Fruit fly (Drosophila melanogaster) whole organism, embryonic: ENCODE measurements around the gene S-Lap4.

ENCODE experiments used
- CG10147 ChIP-seq: fragments of 200-800 bp; sonication (Bioruptor generic); optimal IDR thresholded peaks from 2 replicates; lab custom pipeline; 2019; ENCODE audit warnings: missing biosample characterization, mild to moderate bottlenecking, missing genetic modification characterization, moderate library complexity
- CG10565 ChIP-seq: fragments of 200-800 bp; sonication (Bioruptor generic); optimal IDR thresholded peaks from 3 replicates; lab custom pipeline; 2016; ENCODE audit warnings: missing biosample characterization, mild to moderate bottlenecking, missing genetic modification characterization
- CG12071 ChIP-seq: fragments of 200-800 bp; sonication (Bioruptor generic); optimal IDR thresholded peaks from 3 replicates; lab custom pipeline; 2018; ENCODE audit warnings: missing biosample characterization, mild to moderate bottlenecking, missing genetic modification characterization
- CG12942 ChIP-seq: fragments of 200-800 bp; sonication (Bioruptor generic); optimal IDR thresholded peaks from 3 replicates; lab custom pipeline; 2016; ENCODE audit warnings: missing biosample characterization, missing genetic modification characterization
- CG13624 ChIP-seq: fragments of 200-800 bp; sonication (Bioruptor generic); optimal IDR thresholded peaks from 2 replicates; lab custom pipeline; 2016; ENCODE audit warnings: missing biosample characterization, missing genetic modification characterization
- CG14014 ChIP-seq: fragments of 200-800 bp; sonication (Bioruptor generic); IDR thresholded peaks from 2 replicates; pipeline ENCODE4 v1.3.6; 2022; ENCODE audit warnings: missing biosample characterization, missing genetic modification characterization
- CG1529 ChIP-seq: fragments of 200-800 bp; sonication (Bioruptor generic); optimal IDR thresholded peaks from 3 replicates; lab custom pipeline; 2018; ENCODE audit warnings: missing biosample characterization, missing genetic modification characterization
- CG17186 ChIP-seq: fragments of 200-800 bp; sonication (Bioruptor generic); optimal IDR thresholded peaks from 3 replicates; lab custom pipeline; 2017; ENCODE audit warnings: missing biosample characterization, missing genetic modification reagents, missing genetic modification characterization
- CG17829 ChIP-seq: fragments of 200-800 bp; optimal IDR thresholded peaks from 2 replicates; lab custom pipeline; 2019; ENCODE audit warnings: missing biosample characterization, mild to moderate bottlenecking, missing genetic modification characterization, moderate library complexity
- CG17912 ChIP-seq: fragments of 200-800 bp; sonication (Bioruptor generic); optimal IDR thresholded peaks from 2 replicates; lab custom pipeline; 2018; ENCODE audit warnings: missing biosample characterization, mild to moderate bottlenecking, missing genetic modification characterization
- CG2129 ChIP-seq: fragments of 200-800 bp; sonication (Bioruptor generic); IDR thresholded peaks from 2 replicates; pipeline ENCODE4 v1.3.6; 2022; ENCODE audit warnings: missing biosample characterization, missing genetic modification characterization; ENCODE audit not compliant: partially characterized antibody
- CG3065 ChIP-seq: fragments of 200-800 bp; sonication (Bioruptor generic); optimal IDR thresholded peaks from 2 replicates; lab custom pipeline; 2016; ENCODE audit warnings: missing biosample characterization, missing genetic modification characterization
- CG31441 ChIP-seq: fragments of 200-800 bp; sonication (Bioruptor generic); IDR thresholded peaks from 2 replicates; pipeline ENCODE4 v1.3.6; 2022; ENCODE audit warnings: missing biosample characterization, missing genetic modification characterization
- CG33213 ChIP-seq: fragments of 200-800 bp; sonication (Bioruptor generic); optimal IDR thresholded peaks from 3 replicates; lab custom pipeline; 2016; ENCODE audit warnings: missing biosample characterization, missing genetic modification characterization
- CG3847 ChIP-seq: fragments of 200-800 bp; sonication (Bioruptor generic); IDR thresholded peaks from 2 replicates; pipeline ENCODE4 v1.3.6; 2022; ENCODE audit warnings: missing biosample characterization, missing genetic modification characterization
- CG3995 ChIP-seq: fragments of 200-800 bp; sonication (Bioruptor generic); optimal IDR thresholded peaks from 3 replicates; lab custom pipeline; 2016; ENCODE audit warnings: missing biosample characterization, missing genetic modification characterization
- CG6272 ChIP-seq: fragments of 200-800 bp; sonication (Bioruptor generic); IDR thresholded peaks from 2 replicates; pipeline ENCODE4 v1.3.6; 2022; ENCODE audit warnings: missing biosample characterization, missing genetic modification characterization
- CG6654 ChIP-seq: fragments of 200-800 bp; sonication (Bioruptor generic); optimal IDR thresholded peaks from 2 replicates; lab custom pipeline; 2017; ENCODE audit warnings: missing biosample characterization, mild to moderate bottlenecking, missing genetic modification characterization
- CG8944 ChIP-seq: fragments of 200-800 bp; sonication (Bioruptor generic); optimal IDR thresholded peaks from 3 replicates; lab custom pipeline; 2016; ENCODE audit warnings: missing biosample characterization, missing genetic modification characterization
- CG9876 ChIP-seq: fragments of 200-800 bp; sonication (Bioruptor generic); optimal IDR thresholded peaks from 2 replicates; lab custom pipeline; 2016; ENCODE audit warnings: missing biosample characterization, missing genetic modification characterization
- Deaf1 ChIP-seq: fragments of 200-800 bp; optimal IDR thresholded peaks from 3 replicates; lab custom pipeline; 2019; ENCODE audit warnings: missing biosample characterization, mild to moderate bottlenecking, missing genetic modification characterization, moderate library complexity
- Ets65A ChIP-seq: fragments of 200-800 bp; sonication (Bioruptor generic); peaks from one replicate; lab custom pipeline; 2016; ENCODE audit warnings: missing biosample characterization, missing genetic modification characterization
- Hand ChIP-seq: fragments of 200-800 bp; sonication (Bioruptor generic); optimal IDR thresholded peaks from 2 replicates; lab custom pipeline; 2017; ENCODE audit warnings: mild to moderate bottlenecking, missing biosample characterization, missing genetic modification reagents, missing genetic modification characterization
- Jarid2 ChIP-seq: fragments of 200-800 bp; sonication (Bioruptor generic); optimal IDR thresholded peaks from 3 replicates; lab custom pipeline; 2017; ENCODE audit warnings: mild to moderate bottlenecking, missing biosample characterization, missing genetic modification reagents, missing genetic modification characterization
- Ssrp ChIP-seq: fragments of 200-800 bp; sonication (Bioruptor generic); optimal IDR thresholded peaks from 2 replicates; lab custom pipeline; 2018; ENCODE audit warnings: missing biosample characterization, mild to moderate bottlenecking, missing genetic modification characterization, moderate library complexity
- Stat92E ChIP-seq, 3 experiments: fragments of >200 bp in 2 of 3; fragments of 200-800 bp in 1 of 3; sonication (Bioruptor generic) in 1 of 3; optimal IDR thresholded peaks; 2 replicates each; lab custom pipeline; 2017 to 2019; ENCODE audit warnings: missing biosample characterization in 3 of 3, missing genetic modification characterization in 3 of 3, mild to moderate bottlenecking in 1 of 3, moderate library complexity in 1 of 3
- Usf ChIP-seq: fragments of 200-800 bp; sonication (Bioruptor generic); optimal IDR thresholded peaks from 2 replicates; lab custom pipeline; 2017; ENCODE audit warnings: missing genotype, missing biosample characterization, missing genetic modification characterization
- bab2 ChIP-seq: fragments of 200-800 bp; sonication (Bioruptor generic); optimal IDR thresholded peaks from 2 replicates; lab custom pipeline; 2016; ENCODE audit warnings: missing biosample characterization, missing genetic modification characterization
- cad ChIP-seq: fragments of >200 bp; optimal IDR thresholded peaks from 2 replicates; lab custom pipeline; 2017; ENCODE audit warnings: missing biosample characterization, missing genetic modification characterization
- chinmo ChIP-seq: fragments of 200-800 bp; sonication (Bioruptor generic); IDR thresholded peaks from 4 replicates; pipeline ENCODE4 v1.3.6; 2022; ENCODE audit warnings: missing biosample characterization, missing genetic modification characterization; ENCODE audit not compliant: partially characterized antibody
- dimm ChIP-seq: fragments of 200-800 bp; sonication (Bioruptor generic); IDR thresholded peaks from 2 replicates; pipeline ENCODE4 v1.3.6; 2022; ENCODE audit warnings: missing biosample characterization, missing genetic modification characterization
- gfzf ChIP-seq: fragments of 200-800 bp; sonication (Bioruptor generic); optimal IDR thresholded peaks from 2 replicates; lab custom pipeline; 2016; ENCODE audit warnings: missing biosample characterization, mild to moderate bottlenecking, missing genetic modification characterization, moderate library complexity
- luna ChIP-seq: fragments of 200-800 bp; sonication (Bioruptor generic); optimal IDR thresholded peaks from 2 replicates; lab custom pipeline; 2016; ENCODE audit warnings: missing biosample characterization, missing genetic modification characterization
- pan ChIP-seq, 4 experiments: fragments of >200 bp in 3 of 4; fragments of 200-800 bp in 1 of 4; sonication (Bioruptor generic) in 1 of 4; optimal IDR thresholded peaks in 3 of 4; IDR thresholded peaks in 1 of 4; 2 replicates each; pipeline versions ENCODE4 v1.3.6 to Lab custom; 2017 to 2022; ENCODE audit warnings: missing biosample characterization in 2 of 4, missing genetic modification characterization in 2 of 4, mixed read lengths in 1 of 4
- ssp ChIP-seq: fragments of 200-800 bp; sonication (Bioruptor generic); IDR thresholded peaks from 2 replicates; pipeline ENCODE4 v1.3.6; 2022; ENCODE audit warnings: missing biosample characterization, missing genetic modification characterization
- stc ChIP-seq: fragments of 200-800 bp; sonication (Bioruptor generic); IDR thresholded peaks from 2 replicates; pipeline ENCODE4 v1.3.6; 2022; ENCODE audit warnings: missing biosample characterization, missing genetic modification characterization
- vnd ChIP-seq: fragments of 200-800 bp; sonication (Bioruptor generic); IDR thresholded peaks from 3 replicates; pipeline ENCODE4 v1.3.6; 2022; ENCODE audit warnings: missing biosample characterization, missing genetic modification characterization; ENCODE audit not compliant: partially characterized antibody
- z ChIP-seq: fragments of 200-800 bp; sonication (Bioruptor generic); IDR thresholded peaks from 3 replicates; pipeline ENCODE4 v1.3.6; 2022; ENCODE audit warnings: missing biosample characterization, missing genetic modification characterization

The S-Lap4 gene

DNA sequence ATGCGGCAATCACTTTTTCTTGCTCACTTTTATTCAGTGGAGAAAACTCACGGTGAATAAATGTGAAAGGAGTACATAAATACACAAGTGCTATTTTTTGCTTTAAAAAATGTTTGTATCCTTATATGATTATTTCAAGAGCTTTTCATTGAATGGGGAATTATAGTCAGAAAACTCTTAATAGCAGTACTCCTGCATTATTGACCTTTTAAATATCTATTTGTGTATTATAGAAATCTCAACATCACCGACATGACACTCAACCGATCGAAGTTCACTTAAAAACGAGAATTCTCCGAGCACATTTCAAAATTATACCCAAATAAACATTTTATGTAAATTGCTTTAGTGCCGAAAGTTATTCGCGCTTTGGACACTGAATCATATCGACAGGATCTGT, 25.8 kb upstream of the S-Lap4 start, which contains the start of gene S-Lap3:
Gene S-Lap3, plus strand, starts transcription at position 301 of the 400 bp plus-strand sequence.
- TF ChIP-seq pan (optimal IDR thresholded peaks at IDR 0.05; lab: Kevin White, UChicago) (no peak), pan (GFP tag; optimal IDR thresholded peaks at IDR 0.05 in 1 of 2, IDR thresholded peaks at IDR 0.05 in 1 of 2) (no peak), gfzf (GFP tag; lab: Kevin White, UChicago) (no peak), CG9876 (GFP tag; lab: Kevin White, UChicago) (no peak), Usf (GFP tag; lab: Kevin White, UChicago) (no peak), CG3995 (GFP tag; lab: Kevin White, UChicago) (no peak), CG3847 (no peak), luna (GFP tag; lab: Kevin White, UChicago) (no peak), z (GFP tag; lab: Robert Waterston, UW) (no peak), stc (GFP tag; lab: Robert Waterston, UW) (no peak), CG10565 (no peak), Ssrp (no peak), Stat92E (GFP tag; optimal IDR thresholded peaks at IDR 0.05; lab: Kevin White, UChicago) (no peak), CG12942 (no peak), CG8944 (GFP tag; lab: Kevin White, UChicago) (no peak), Deaf1 (tag; lab: Kevin White, UChicago) (no peak), CG17186 (GFP tag; lab: Kevin White, UChicago) (no peak), CG14014 (no peak), ssp (no peak), CG10147 (GFP tag; lab: Kevin White, UChicago) (no peak), CG3065 (GFP tag; lab: Kevin White, UChicago) (no peak)

DNA sequence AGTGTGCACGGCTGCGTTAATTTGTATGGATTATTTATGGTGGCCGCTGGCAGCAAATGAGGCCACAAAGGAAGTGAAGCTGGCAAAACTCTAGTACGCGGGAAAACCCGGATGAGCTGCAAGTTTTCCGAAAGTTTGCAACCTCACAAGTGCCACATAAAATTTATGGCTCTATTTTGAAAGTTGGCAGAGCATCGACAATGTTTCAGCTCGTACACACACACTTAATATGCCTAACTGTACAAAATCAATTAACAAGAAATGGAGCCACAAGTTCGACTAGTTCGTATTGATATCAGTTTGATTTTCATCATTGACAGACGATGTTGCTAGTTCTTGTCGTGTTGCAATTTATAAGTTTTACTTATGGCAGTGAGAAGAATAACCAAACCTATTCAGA, 12.4 kb upstream of the S-Lap4 start, which contains the start of gene CG46430:
Gene CG46430, plus strand, starts transcription at position 301 of the 400 bp plus-strand sequence.
- TF ChIP-seq Ets65A (GFP tag; lab: Kevin White, UChicago) (peak; percentile 65), vnd (GFP tag; lab: Robert Waterston, UW) (no peak)

DNA sequence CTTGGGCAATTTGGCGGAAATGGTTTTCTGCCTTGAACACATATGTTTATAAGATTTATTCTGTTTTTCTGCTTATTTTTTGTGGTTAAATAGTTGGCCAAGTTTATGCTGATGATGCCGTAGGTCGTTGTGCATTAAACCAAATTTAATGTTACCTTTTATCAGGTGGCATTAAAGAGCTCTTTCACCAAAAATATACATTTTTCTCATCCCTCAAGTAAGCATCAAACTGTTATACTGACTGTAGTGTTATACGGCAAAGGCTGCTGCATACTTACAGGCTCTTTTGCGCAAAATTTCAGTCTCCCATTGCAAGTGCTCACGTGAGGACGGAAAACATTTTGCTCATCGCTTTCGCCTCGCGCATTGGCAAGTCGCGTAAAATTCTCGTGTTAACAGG, 9.5 kb upstream of the S-Lap4 start, which contains the start of gene Rbfox1:
Gene Rbfox1, plus strand, starts transcription at position 301 of the 400 bp plus-strand sequence.
- TF ChIP-seq CG6272 (GFP tag; lab: Robert Waterston, UW) (no peak), bab2 (no peak), CG13624 (no peak), CG17912 (GFP tag; lab: Kevin White, UChicago) (no peak), stc (GFP tag; lab: Robert Waterston, UW) (no peak), CG1529 (GFP tag; lab: Kevin White, UChicago) (no peak), CG2129 (GFP tag; lab: Robert Waterston, UW) (no peak), CG6654 (GFP tag; lab: Kevin White, UChicago) (no peak), CG17829 (tag; lab: Kevin White, UChicago) (no peak), cad (GFP tag; lab: Kevin White, UChicago) (no peak), CG31441 (GFP tag; lab: Robert Waterston, UW) (no peak), CG12071 (GFP tag; lab: Kevin White, UChicago) (no peak), dimm (GFP tag; lab: Robert Waterston, UW) (no peak), Hand (no peak), chinmo (GFP tag; lab: Robert Waterston, UW) (0 out of 4 replicates have a peak, but pooled peaks have one; percentile 54), CG33213 (no peak), Jarid2 (GFP tag; lab: Kevin White, UChicago) (peak; percentile 46)
